Worm (Caenorhabditis elegans) whole organism, early embryonic: Measurements from ENCODE around the gene pmk-3.

Source experiments
- B0310.2 ChIP-seq: sonication (generic microtip); optimal IDR thresholded peaks from 2 replicates; lab custom pipeline; 2016; ENCODE audit warnings: mild to moderate bottlenecking, missing genetic modification characterization, missing compliant biosample characterization
- F13C5.2 ChIP-seq: sonication (generic microtip); optimal IDR thresholded peaks from 2 replicates; lab custom pipeline; 2017; ENCODE audit warnings: mild to moderate bottlenecking, missing genetic modification characterization, inconsistent platforms, missing compliant biosample characterization
- aly-1 ChIP-seq: sonication (generic microtip); optimal IDR thresholded peaks from 2 replicates; lab custom pipeline; 2016; ENCODE audit warnings: missing genetic modification characterization, missing compliant biosample characterization
- ama-1 ChIP-seq: fragments of 150-350 bp; optimal IDR thresholded peaks from 2 replicates; lab custom pipeline; 2014
- ceh-13 ChIP-seq: fragments of 200-800 bp; sonication (Bioruptor generic); optimal IDR thresholded peaks from 2 replicates; lab custom pipeline; 2018; ENCODE audit warnings: mild to moderate bottlenecking, missing genetic modification characterization, missing compliant biosample characterization
- ets-7 ChIP-seq: sonication (generic microtip); optimal IDR thresholded peaks from 2 replicates; lab custom pipeline; 2016; ENCODE audit warnings: missing genotype, missing genetic modification characterization, missing compliant biosample characterization
- flt-1 ChIP-seq: fragments of 200-800 bp; sonication (Bioruptor generic); IDR thresholded peaks from 2 replicates; pipeline ENCODE4 v1.3.6; 2022; ENCODE audit warnings: missing genetic modification characterization, missing compliant biosample characterization
- hmbx-1 ChIP-seq: sonication (generic microtip); optimal IDR thresholded peaks from 2 replicates; lab custom pipeline; 2016; ENCODE audit warnings: mild to moderate bottlenecking, missing genetic modification characterization, missing compliant biosample characterization
- hnd-1 ChIP-seq: sonication (generic microtip); optimal IDR thresholded peaks from 2 replicates; lab custom pipeline; 2016; ENCODE audit warnings: missing genetic modification characterization, missing compliant biosample characterization
- pes-1 ChIP-seq: fragments of 200-800 bp; sonication (Bioruptor generic); IDR thresholded peaks from 2 replicates; pipeline ENCODE4 v1.3.6; 2022; ENCODE audit warnings: missing genetic modification reagents, missing genetic modification characterization, missing compliant biosample characterization
- scrt-1 ChIP-seq: fragments of 200-800 bp; sonication (Bioruptor generic); IDR thresholded peaks from 2 replicates; pipeline ENCODE4 v1.3.6; 2022; ENCODE audit warnings: missing genetic modification characterization, missing compliant biosample characterization
- tbx-11 ChIP-seq: fragments of 200-800 bp; sonication (Bioruptor generic); IDR thresholded peaks from 2 replicates; pipeline ENCODE4 v1.3.6; 2022; ENCODE audit warnings: missing genetic modification characterization, missing compliant biosample characterization
- tbx-37 ChIP-seq: fragments of 200-800 bp; sonication (Bioruptor generic); conservative IDR thresholded peaks from 2 replicates; pipeline ENCODE4 v1.3.6; 2022; ENCODE audit warnings: missing genetic modification reagents, missing genetic modification characterization, missing compliant biosample characterization
- tra-4 ChIP-seq: sonication (generic microtip); optimal IDR thresholded peaks from 2 replicates; lab custom pipeline; 2017; ENCODE audit warnings: missing genetic modification characterization, missing compliant biosample characterization

ce11 chrIV:8133536-8133935, 5.5 kb upstream of the pmk-3 start, which contains the start of gene sph-1:
- no peak for TF ChIP-seq pes-1 (GFP tag; lab: Robert Waterston, UW)
- no peak for TF ChIP-seq B0310.2 (tag; lab: Kevin White, UChicago)
- no peak for TF ChIP-seq ceh-13 (GFP tag; lab: Kevin White, UChicago)
- TF ChIP-seq F13C5.2 (tag; lab: Kevin White, UChicago): no peak
- no peak for TF ChIP-seq tbx-37
- no peak for TF ChIP-seq aly-1
- no peak for TF ChIP-seq hnd-1 (tag; lab: Kevin White, UChicago)
- no peak for TF ChIP-seq ama-1 (lab: Kevin White, UChicago)
- no peak for TF ChIP-seq flt-1 (GFP tag; lab: Robert Waterston, UW)
- TF ChIP-seq scrt-1 (GFP tag; lab: Robert Waterston, UW): no peak
- TF ChIP-seq ets-7 (tag; lab: Kevin White, UChicago): no peak
- TF ChIP-seq hmbx-1: no peak
- TF ChIP-seq tbx-11 (GFP tag; lab: Robert Waterston, UW): no peak
- TF ChIP-seq tra-4: no peak
